1 fruit fly cellular context compared by ENCODE assay signal in genomic region chr3R:11368766-11369165, dm6.
TF ChIP-seq lines count a peak whose summit lies in the region.

No protein-coding gene starts in this region.

TF ChIP-seq in whole organism, embryonic, 481 proteins besides CTCF, POLR2A, EP300 and RAD21 (continued from another document and continues in another):
- TF ChIP-seq Nf-YB (GFP tag; optimal IDR thresholded peaks at IDR 0.05; lab: Kevin White, UChicago): peak; percentile 35
- no peak for TF ChIP-seq aop (GFP tag; IDR thresholded peaks at IDR 0.05; lab: Robert Waterston, UW)
- no peak for TF ChIP-seq Dip3 (GFP tag; optimal IDR thresholded peaks at IDR 0.05; lab: Kevin White, UChicago)
- TF ChIP-seq wor (GFP tag; IDR thresholded peaks at IDR 0.05; lab: Robert Waterston, UW): no peak
- no peak for TF ChIP-seq sc (optimal IDR thresholded peaks at IDR 0.05; lab: Kevin White, UChicago)
- no peak for TF ChIP-seq sc (GFP tag; optimal IDR thresholded peaks at IDR 0.05; lab: Kevin White, UChicago)
- TF ChIP-seq MBD-R2 (GFP tag; IDR thresholded peaks at IDR 0.05; lab: Robert Waterston, UW): no peak
- no peak for TF ChIP-seq CG12299 (tag; optimal IDR thresholded peaks at IDR 0.05; lab: Kevin White, UChicago)
- peak; percentile 86 for TF ChIP-seq CG10979 (tag; optimal IDR thresholded peaks at IDR 0.05; lab: Kevin White, UChicago)
- TF ChIP-seq usp (GFP tag; optimal IDR thresholded peaks at IDR 0.05; lab: Kevin White, UChicago): no peak
- TF ChIP-seq CG10267 (tag; optimal IDR thresholded peaks at IDR 0.05; lab: Kevin White, UChicago): peak; percentile 78
- peak; percentile 47 for TF ChIP-seq CG4820 (GFP tag; optimal IDR thresholded peaks at IDR 0.05; lab: Kevin White, UChicago)
- TF ChIP-seq CG6654 (GFP tag; optimal IDR thresholded peaks at IDR 0.05; lab: Kevin White, UChicago): no peak
- TF ChIP-seq CG2875 (GFP tag; optimal IDR thresholded peaks at IDR 0.05; lab: Kevin White, UChicago): peak; percentile 23
- no peak for TF ChIP-seq Max (GFP tag; optimal IDR thresholded peaks at IDR 0.05; lab: Kevin White, UChicago)
- no peak for TF ChIP-seq Bgb (GFP tag; IDR thresholded peaks at IDR 0.05; lab: Robert Waterston, UW; ENCODE audit: partially characterized antibody)
- no peak for TF ChIP-seq CG9609 (GFP tag; optimal IDR thresholded peaks at IDR 0.05; lab: Kevin White, UChicago)
- no peak for TF ChIP-seq ham (GFP tag; IDR thresholded peaks at IDR 0.05; lab: Robert Waterston, UW)
- no peak for TF ChIP-seq CG4282 (GFP tag; optimal IDR thresholded peaks at IDR 0.05; lab: Kevin White, UChicago)
- TF ChIP-seq repo (GFP tag; optimal IDR thresholded peaks at IDR 0.05; lab: Kevin White, UChicago): no peak
- TF ChIP-seq lov (optimal IDR thresholded peaks at IDR 0.05; lab: Kevin White, UChicago): no peak
- TF ChIP-seq lov (GFP tag; IDR thresholded peaks at IDR 0.05; lab: Robert Waterston, UW): no peak
- no peak for TF ChIP-seq Hr51 (GFP tag; optimal IDR thresholded peaks at IDR 0.05; lab: Kevin White, UChicago)
- TF ChIP-seq cad (GFP tag; optimal IDR thresholded peaks at IDR 0.05; lab: Kevin White, UChicago): no peak
- no peak for TF ChIP-seq gro (GFP tag; optimal IDR thresholded peaks at IDR 0.05; lab: Kevin White, UChicago)
- TF ChIP-seq btn (GFP tag; optimal IDR thresholded peaks at IDR 0.05; lab: Kevin White, UChicago): no peak
- peak; percentile 21 for TF ChIP-seq chn (GFP tag; optimal IDR thresholded peaks at IDR 0.05; lab: Kevin White, UChicago)
- TF ChIP-seq CG2202 (tag; optimal IDR thresholded peaks at IDR 0.05; lab: Kevin White, UChicago): peak; percentile 26
- TF ChIP-seq NC2β (GFP tag; optimal IDR thresholded peaks at IDR 0.05; lab: Kevin White, UChicago): peak; percentile 22
- peak; percentile 69 for TF ChIP-seq fd102C (GFP tag; optimal IDR thresholded peaks at IDR 0.05; lab: Kevin White, UChicago)
- no peak for TF ChIP-seq CG13296 (GFP tag; optimal IDR thresholded peaks at IDR 0.05; lab: Kevin White, UChicago)
- TF ChIP-seq ERR (GFP tag; optimal IDR thresholded peaks at IDR 0.05; lab: Kevin White, UChicago): no peak
- peak; percentile 53 for TF ChIP-seq D19A (tag; optimal IDR thresholded peaks at IDR 0.05; lab: Kevin White, UChicago)
- TF ChIP-seq Hey (tag; optimal IDR thresholded peaks at IDR 0.05; lab: Kevin White, UChicago): no peak
- TF ChIP-seq CG1832 (GFP tag; optimal IDR thresholded peaks at IDR 0.05; lab: Kevin White, UChicago): no peak
- no peak for TF ChIP-seq CG12942 (GFP tag; optimal IDR thresholded peaks at IDR 0.05; lab: Kevin White, UChicago)
- TF ChIP-seq CG11504 (tag; optimal IDR thresholded peaks at IDR 0.05; lab: Kevin White, UChicago): peak; percentile 49
- TF ChIP-seq Dad (GFP tag; optimal IDR thresholded peaks at IDR 0.05; lab: Kevin White, UChicago): no peak
- peak; percentile 53 for TF ChIP-seq CoRest (tag; optimal IDR thresholded peaks at IDR 0.05; lab: Kevin White, UChicago)
- TF ChIP-seq CG10565 (GFP tag; optimal IDR thresholded peaks at IDR 0.05; lab: Kevin White, UChicago): no peak
- no peak for TF ChIP-seq CG9215 (GFP tag; IDR thresholded peaks at IDR 0.05; lab: Robert Waterston, UW)
- no peak for TF ChIP-seq CG14965 (GFP tag; optimal IDR thresholded peaks at IDR 0.05; lab: Kevin White, UChicago; ENCODE audit: borderline replicate concordance)
- TF ChIP-seq ato (GFP tag; IDR thresholded peaks at IDR 0.05; lab: Robert Waterston, UW; ENCODE audit: partially characterized antibody): no peak
- TF ChIP-seq CG3281 (GFP tag; optimal IDR thresholded peaks at IDR 0.05; lab: Kevin White, UChicago): no peak
- TF ChIP-seq onecut (GFP tag; IDR thresholded peaks at IDR 0.05; lab: Robert Waterston, UW): no peak
- TF ChIP-seq pzg (GFP tag; optimal IDR thresholded peaks at IDR 0.05; lab: Kevin White, UChicago): no peak
- TF ChIP-seq CG14860 (GFP tag; IDR thresholded peaks at IDR 0.05; lab: Robert Waterston, UW; ENCODE audit: partially characterized antibody): no peak
- peak; percentile 59 for TF ChIP-seq CG8388 (GFP tag; optimal IDR thresholded peaks at IDR 0.05; lab: Kevin White, UChicago)
- TF ChIP-seq B-H1 (GFP tag; IDR thresholded peaks at IDR 0.05; lab: Robert Waterston, UW): no peak
- TF ChIP-seq shn (GFP tag; optimal IDR thresholded peaks at IDR 0.05; lab: Kevin White, UChicago): no peak
- no peak for TF ChIP-seq cas (GFP tag; IDR thresholded peaks at IDR 0.05; lab: Robert Waterston, UW)
- TF ChIP-seq chif (GFP tag; optimal IDR thresholded peaks at IDR 0.05; lab: Kevin White, UChicago): peak in 1 of 2 experiments; percentile 72
- no peak for TF ChIP-seq nau (GFP tag; optimal IDR thresholded peaks at IDR 0.05; lab: Kevin White, UChicago)
- TF ChIP-seq Scr (GFP tag; IDR thresholded peaks at IDR 0.05; lab: Robert Waterston, UW; ENCODE audit: partially characterized antibody): no peak
- TF ChIP-seq PHDP (tag; optimal IDR thresholded peaks at IDR 0.05; lab: Kevin White, UChicago): no peak
- TF ChIP-seq schlank (tag; optimal IDR thresholded peaks at IDR 0.05; lab: Kevin White, UChicago): no peak
- no peak for TF ChIP-seq vfl (GFP tag; optimal IDR thresholded peaks at IDR 0.05; lab: Kevin White, UChicago)
- no peak for TF ChIP-seq BEAF-32 (GFP tag; optimal IDR thresholded peaks at IDR 0.05; lab: Kevin White, UChicago)
- peak; percentile 27 for TF ChIP-seq Elba2 (GFP tag; optimal IDR thresholded peaks at IDR 0.05; lab: Kevin White, UChicago)
- TF ChIP-seq gfzf (GFP tag; optimal IDR thresholded peaks at IDR 0.05; lab: Kevin White, UChicago): no peak
- no peak for TF ChIP-seq CG9797 (GFP tag; optimal IDR thresholded peaks at IDR 0.05; lab: Kevin White, UChicago)
- peak; percentile 60 for TF ChIP-seq CG4424 (GFP tag; optimal IDR thresholded peaks at IDR 0.05; lab: Kevin White, UChicago)
- TF ChIP-seq CG2129 (GFP tag; IDR thresholded peaks at IDR 0.05; lab: Robert Waterston, UW; ENCODE audit: partially characterized antibody): no peak
- TF ChIP-seq gt (GFP tag; IDR thresholded peaks at IDR 0.05; lab: Robert Waterston, UW): no peak
- no peak for TF ChIP-seq CG31365 (tag; optimal IDR thresholded peaks at IDR 0.05; lab: Kevin White, UChicago)
- no peak for TF ChIP-seq eve (GFP tag; optimal IDR thresholded peaks at IDR 0.05; lab: Kevin White, UChicago)
- no peak for TF ChIP-seq nerfin-2 (GFP tag; IDR thresholded peaks at IDR 0.05; lab: Robert Waterston, UW; ENCODE audit: partially characterized antibody)
- no peak for TF ChIP-seq Rfx (GFP tag; IDR thresholded peaks at IDR 0.05; lab: Robert Waterston, UW)
- TF ChIP-seq Hsf (GFP tag; optimal IDR thresholded peaks at IDR 0.05; lab: Kevin White, UChicago): peak; percentile 45
- no peak for TF ChIP-seq CG7963 (GFP tag; IDR thresholded peaks at IDR 0.05; lab: Robert Waterston, UW; ENCODE audit: partially characterized antibody)
- TF ChIP-seq CG6254 (GFP tag; optimal IDR thresholded peaks at IDR 0.05; lab: Kevin White, UChicago): peak; percentile 48
- peak; percentile 86 for TF ChIP-seq CG2712 (tag; optimal IDR thresholded peaks at IDR 0.05; lab: Kevin White, UChicago)
- TF ChIP-seq CG13894 (tag; optimal IDR thresholded peaks at IDR 0.05; lab: Kevin White, UChicago): no peak
- no peak for TF ChIP-seq CG1603 (tag; optimal IDR thresholded peaks at IDR 0.05; lab: Kevin White, UChicago)
- TF ChIP-seq CG43689 (GFP tag; IDR thresholded peaks at IDR 0.05; lab: Robert Waterston, UW): no peak
- TF ChIP-seq CG10959 (GFP tag; IDR thresholded peaks at IDR 0.05; lab: Robert Waterston, UW): peak; percentile 60; the same call in 1 of the 2 replicates
- peak; percentile 17 for TF ChIP-seq CG7786 (GFP tag; optimal IDR thresholded peaks at IDR 0.05; lab: Kevin White, UChicago)
- TF ChIP-seq klu (GFP tag; IDR thresholded peaks at IDR 0.05; lab: Robert Waterston, UW): no peak
- TF ChIP-seq bab2 (GFP tag; optimal IDR thresholded peaks at IDR 0.05; lab: Kevin White, UChicago): no peak
- TF ChIP-seq hth (optimal IDR thresholded peaks at IDR 0.05; lab: Kevin White, UChicago): no peak
- TF ChIP-seq slou (GFP tag; optimal IDR thresholded peaks at IDR 0.05; lab: Kevin White, UChicago): no peak
- peak; percentile 10 for TF ChIP-seq CG8290 (GFP tag; optimal IDR thresholded peaks at IDR 0.05; lab: Kevin White, UChicago)
- no peak for TF ChIP-seq CG8290 (tag; optimal IDR thresholded peaks at IDR 0.05; lab: Kevin White, UChicago)
- TF ChIP-seq dmrt11E (tag; optimal IDR thresholded peaks at IDR 0.05; lab: Kevin White, UChicago): peak; percentile 93
- TF ChIP-seq Stat92E (GFP tag; optimal IDR thresholded peaks at IDR 0.05; lab: Kevin White, UChicago): no peak
- TF ChIP-seq Dref (GFP tag; IDR thresholded peaks at IDR 0.05; lab: Robert Waterston, UW): no peak
- TF ChIP-seq gsb (GFP tag; IDR thresholded peaks at IDR 0.05; lab: Robert Waterston, UW): no peak
- no peak for TF ChIP-seq hbn (GFP tag; IDR thresholded peaks at IDR 0.05; lab: Robert Waterston, UW; ENCODE audit: partially characterized antibody)
- TF ChIP-seq Vsx1 (GFP tag; optimal IDR thresholded peaks at IDR 0.05; lab: Kevin White, UChicago): no peak
- no peak for TF ChIP-seq tio (GFP tag; optimal IDR thresholded peaks at IDR 0.05; lab: Kevin White, UChicago)
- TF ChIP-seq kni (GFP tag; optimal IDR thresholded peaks at IDR 0.05; lab: Kevin White, UChicago): no peak
- peak; percentile 42 for TF ChIP-seq dmrt99B (tag; optimal IDR thresholded peaks at IDR 0.05; lab: Kevin White, UChicago)
- TF ChIP-seq CG1602 (GFP tag; optimal IDR thresholded peaks at IDR 0.05; lab: Kevin White, UChicago): peak; percentile 29
- TF ChIP-seq C15 (GFP tag; IDR thresholded peaks at IDR 0.05; lab: Robert Waterston, UW): no peak
- TF ChIP-seq gem (tag; optimal IDR thresholded peaks at IDR 0.05; lab: Kevin White, UChicago): no peak
- no peak for TF ChIP-seq Fer3 (tag; optimal IDR thresholded peaks at IDR 0.05; lab: Kevin White, UChicago)
- no peak for TF ChIP-seq inv (GFP tag; IDR thresholded peaks at IDR 0.05; lab: Robert Waterston, UW; ENCODE audit: partially characterized antibody)
- no peak for TF ChIP-seq bigmax (GFP tag; optimal IDR thresholded peaks at IDR 0.05; lab: Kevin White, UChicago)
- TF ChIP-seq Mad (GFP tag; optimal IDR thresholded peaks at IDR 0.05; lab: Kevin White, UChicago): no peak
- TF ChIP-seq CG12104 (GFP tag; optimal IDR thresholded peaks at IDR 0.05; lab: Kevin White, UChicago): peak; percentile 23
- TF ChIP-seq ci (GFP tag; IDR thresholded peaks at IDR 0.05; lab: Robert Waterston, UW): no peak
- TF ChIP-seq HLH54F (GFP tag; optimal IDR thresholded peaks at IDR 0.05; lab: Kevin White, UChicago): no peak
- TF ChIP-seq Optix (GFP tag; IDR thresholded peaks at IDR 0.05; lab: Robert Waterston, UW): no peak
- TF ChIP-seq jigr1 (GFP tag; IDR thresholded peaks at IDR 0.05; lab: Robert Waterston, UW): no peak
- TF ChIP-seq CG11695 (GFP tag; IDR thresholded peaks at IDR 0.05; lab: Robert Waterston, UW): 0 out of 3 replicates have a peak, but pooled peaks have one; percentile 18
- TF ChIP-seq CG11456 (GFP tag; IDR thresholded peaks at IDR 0.05; lab: Robert Waterston, UW): no peak
- peak; percentile 22 for TF ChIP-seq Lhr (GFP tag; optimal IDR thresholded peaks at IDR 0.05; lab: Kevin White, UChicago)
- no peak for TF ChIP-seq D (optimal IDR thresholded peaks at IDR 0.05; lab: Kevin White, UChicago)
- peak; percentile 61 for TF ChIP-seq D (GFP tag; optimal IDR thresholded peaks at IDR 0.05; lab: Kevin White, UChicago)
- TF ChIP-seq CG15514 (GFP tag; optimal IDR thresholded peaks at IDR 0.05; lab: Kevin White, UChicago): no peak
- TF ChIP-seq unc-4 (GFP tag; IDR thresholded peaks at IDR 0.05; lab: Robert Waterston, UW; ENCODE audit: partially characterized antibody): no peak
- no peak for TF ChIP-seq CG10321 (GFP tag; IDR thresholded peaks at IDR 0.05; lab: Robert Waterston, UW)
- TF ChIP-seq jumu (GFP tag; optimal IDR thresholded peaks at IDR 0.05; lab: Kevin White, UChicago): no peak
- TF ChIP-seq tin (GFP tag; optimal IDR thresholded peaks at IDR 0.05; lab: Kevin White, UChicago): peak; percentile 23
- TF ChIP-seq cwo (GFP tag; optimal IDR thresholded peaks at IDR 0.05; lab: Kevin White, UChicago): no peak
- no peak for TF ChIP-seq dan (GFP tag; IDR thresholded peaks at IDR 0.05; lab: Robert Waterston, UW)
- TF ChIP-seq ems (GFP tag; optimal IDR thresholded peaks at IDR 0.05; lab: Kevin White, UChicago): no peak
- no peak for TF ChIP-seq CG30020 (tag; optimal IDR thresholded peaks at IDR 0.05; lab: Kevin White, UChicago)
- no peak for TF ChIP-seq CG7987 (GFP tag; optimal IDR thresholded peaks at IDR 0.05; lab: Kevin White, UChicago)
- TF ChIP-seq CG4854 (GFP tag; optimal IDR thresholded peaks at IDR 0.05; lab: Kevin White, UChicago): no peak
- 0 out of 2 replicates have a peak, but pooled peaks have one; percentile 39 for TF ChIP-seq sim (GFP tag; IDR thresholded peaks at IDR 0.05; lab: Robert Waterston, UW)
- no peak for TF ChIP-seq CG6683 (GFP tag; optimal IDR thresholded peaks at IDR 0.05; lab: Kevin White, UChicago)
- TF ChIP-seq ro (GFP tag; IDR thresholded peaks at IDR 0.05; lab: Robert Waterston, UW): no peak
- no peak for TF ChIP-seq CG4730 (GFP tag; IDR thresholded peaks at IDR 0.05; lab: Robert Waterston, UW)
- no peak for TF ChIP-seq salm (tag; optimal IDR thresholded peaks at IDR 0.05; lab: Kevin White, UChicago)
- peak; percentile 1 for TF ChIP-seq CG18599 (GFP tag; optimal IDR thresholded peaks at IDR 0.05; lab: Kevin White, UChicago)
- no peak for TF ChIP-seq CG1792 (GFP tag; optimal IDR thresholded peaks at IDR 0.05; lab: Kevin White, UChicago)
- TF ChIP-seq Opbp (GFP tag; IDR thresholded peaks at IDR 0.05; lab: Robert Waterston, UW; ENCODE audit: partially characterized antibody): no peak
- TF ChIP-seq psq (GFP tag; optimal IDR thresholded peaks at IDR 0.05; lab: Kevin White, UChicago): no peak
- TF ChIP-seq Hmx (GFP tag; optimal IDR thresholded peaks at IDR 0.05; lab: Kevin White, UChicago): no peak
- TF ChIP-seq Hr39 (optimal IDR thresholded peaks at IDR 0.05; lab: Kevin White, UChicago): no peak
- TF ChIP-seq pita (GFP tag; optimal IDR thresholded peaks at IDR 0.05; lab: Kevin White, UChicago): no peak
- TF ChIP-seq CG12744 (GFP tag; optimal IDR thresholded peaks at IDR 0.05; lab: Kevin White, UChicago): no peak
- no peak for TF ChIP-seq CG32767 (GFP tag; IDR thresholded peaks at IDR 0.05; lab: Robert Waterston, UW)
- TF ChIP-seq her (GFP tag; optimal IDR thresholded peaks at IDR 0.05; lab: Kevin White, UChicago): no peak
- TF ChIP-seq CG31441 (GFP tag; IDR thresholded peaks at IDR 0.05; lab: Robert Waterston, UW): peak; percentile 65
- no peak for TF ChIP-seq CG17568 (GFP tag; optimal IDR thresholded peaks at IDR 0.05; lab: Kevin White, UChicago)
- TF ChIP-seq E2f2 (GFP tag; IDR thresholded peaks at IDR 0.05; lab: Robert Waterston, UW): no peak
